Fruit fly (Drosophila melanogaster): ENCODE results near the gene CG15892.
A peak's percentile ranks its signal among the peaks of the same experiment; 100 is the strongest.

The CG15892 gene

DNA sequence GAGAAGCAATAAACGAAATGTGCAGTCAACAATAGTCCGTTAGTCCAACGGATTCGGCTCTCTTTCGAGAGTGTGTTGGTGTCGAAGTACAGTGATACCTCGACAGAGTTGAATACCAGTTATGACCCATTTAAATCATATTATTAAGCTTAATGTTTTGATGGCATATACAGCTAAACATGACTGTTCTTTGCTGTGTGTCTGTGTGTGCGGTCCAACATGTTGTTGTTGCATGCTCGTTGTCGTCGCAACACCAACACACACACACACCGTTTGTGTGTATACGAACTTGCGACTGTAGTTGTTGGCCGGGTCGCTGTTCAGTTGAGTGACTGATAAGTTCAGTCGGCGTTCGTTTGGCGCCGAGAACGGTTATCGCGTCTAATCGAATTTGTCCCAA, 14.7 kb upstream of the CG15892 start, which contains the start of gene CG15894 (continued):
- TF ChIP-seq Taf1 (GFP tag; IDR thresholded peaks at IDR 0.05) (no peak), CG30020 (tag; optimal IDR thresholded peaks at IDR 0.05) (no peak), sqz (GFP tag; optimal IDR thresholded peaks at IDR 0.05) (no peak), Hmr (GFP tag; optimal IDR thresholded peaks at IDR 0.05) (peak; percentile 35), CG15269 (tag; optimal IDR thresholded peaks at IDR 0.05) (peak; percentile 14), CG15696 (tag; optimal IDR thresholded peaks at IDR 0.05) (no peak), fd96Cb (tag; optimal IDR thresholded peaks at IDR 0.05) (no peak), ara (GFP tag; IDR thresholded peaks at IDR 0.05) (no peak), fd3F (GFP tag; optimal IDR thresholded peaks at IDR 0.05) (no peak), CG31365 (tag; optimal IDR thresholded peaks at IDR 0.05) (no peak), slbo (GFP tag; IDR thresholded peaks at IDR 0.05) (peak; percentile 26; the same call in 1 of the 2 replicates), Rfx (GFP tag; IDR thresholded peaks at IDR 0.05) (peak; percentile 30; the same call in 1 of the 2 replicates), CG8089 (GFP tag; optimal IDR thresholded peaks at IDR 0.05) (no peak), Dek (tag; optimal IDR thresholded peaks at IDR 0.05) (no peak), CG2199 (GFP tag; IDR thresholded peaks at IDR 0.05) (no peak), CG11085 (GFP tag; IDR thresholded peaks at IDR 0.05) (no peak), ranshi (GFP tag; IDR thresholded peaks at IDR 0.05) (peak; percentile 18; the same call in 1 of the 2 replicates), CG17359 (tag; optimal IDR thresholded peaks at IDR 0.05) (peak; percentile 40), en (GFP tag; optimal IDR thresholded peaks at IDR 0.05) (no peak), CG9727 (GFP tag; optimal IDR thresholded peaks at IDR 0.05) (no peak), br (optimal IDR thresholded peaks at IDR 0.05) (no peak), sens (GFP tag) (peak; percentile 68), CG16815 (GFP tag; optimal IDR thresholded peaks at IDR 0.05) (no peak), Sox100B (GFP tag; optimal IDR thresholded peaks at IDR 0.05) (no peak), Camta (GFP tag; optimal IDR thresholded peaks at IDR 0.05) (no peak), CG7963 (GFP tag; IDR thresholded peaks at IDR 0.05; ENCODE audit: partially characterized antibody) (no peak), danr (GFP tag; IDR thresholded peaks at IDR 0.05) (no peak), CG11247 (GFP tag; IDR thresholded peaks at IDR 0.05) (no peak), CG11504 (tag; optimal IDR thresholded peaks at IDR 0.05) (peak; percentile 11), gem (tag; optimal IDR thresholded peaks at IDR 0.05) (peak; percentile 28), Dref (GFP tag; IDR thresholded peaks at IDR 0.05) (no peak), CG10267 (tag; optimal IDR thresholded peaks at IDR 0.05) (no peak), cg (GFP tag; optimal IDR thresholded peaks at IDR 0.05) (peak; percentile 62), pfk (GFP tag; optimal IDR thresholded peaks at IDR 0.05) (no peak), NfI (GFP tag; optimal IDR thresholded peaks at IDR 0.05) (no peak), chm (GFP tag; IDR thresholded peaks at IDR 0.05) (no peak), phol (tag; optimal IDR thresholded peaks at IDR 0.05) (no peak), gfzf (GFP tag; optimal IDR thresholded peaks at IDR 0.05) (no peak), PHDP (tag; optimal IDR thresholded peaks at IDR 0.05) (peak; percentile 4), CG8924 (tag; optimal IDR thresholded peaks at IDR 0.05) (peak; percentile 3), Hmx (GFP tag; optimal IDR thresholded peaks at IDR 0.05) (no peak), pzg (GFP tag; optimal IDR thresholded peaks at IDR 0.05) (no peak), CG1647 (GFP tag; optimal IDR thresholded peaks at IDR 0.05) (no peak), Side (GFP tag; optimal IDR thresholded peaks at IDR 0.05) (no peak), CG1602 (GFP tag; optimal IDR thresholded peaks at IDR 0.05) (no peak), CG12219 (GFP tag; optimal IDR thresholded peaks at IDR 0.05) (peak; percentile 63), Chrac-16 (GFP tag; optimal IDR thresholded peaks at IDR 0.05) (no peak), CG34224 (GFP tag; IDR thresholded peaks at IDR 0.05; ENCODE audit: partially characterized antibody) (no peak), grau (tag; optimal IDR thresholded peaks at IDR 0.05) (peak; percentile 67), mirr (GFP tag; optimal IDR thresholded peaks at IDR 0.05) (no peak), kni (GFP tag; optimal IDR thresholded peaks at IDR 0.05) (peak; percentile 5), CG32532 (GFP tag; IDR thresholded peaks at IDR 0.05) (no peak)
